Fruit fly (Drosophila melanogaster): ENCODE data around the gene C1GalTA.

The C1GalTA gene

dm6 chr2L:8920294-8920693 lies 30.7 kb downstream of the C1GalTA start (continued):
- TF ChIP-seq B-H2 (GFP tag; optimal IDR thresholded peaks at IDR 0.05) (no peak), CG12071 (GFP tag; optimal IDR thresholded peaks at IDR 0.05) (no peak), zen2 (GFP tag; IDR thresholded peaks at IDR 0.05; ENCODE audit: partially characterized antibody) (no peak), CG11398 (GFP tag; optimal IDR thresholded peaks at IDR 0.05) (no peak), nerfin-2 (GFP tag; IDR thresholded peaks at IDR 0.05; ENCODE audit: partially characterized antibody) (no peak), CG11560 (tag; IDR thresholded peaks at IDR 0.05) (no peak), gro (GFP tag; optimal IDR thresholded peaks at IDR 0.05) (no peak), bsh (GFP tag; optimal IDR thresholded peaks at IDR 0.05) (peak; percentile 32 to 53), CG14965 (GFP tag; optimal IDR thresholded peaks at IDR 0.05; ENCODE audit: borderline replicate concordance) (no peak), CG4820 (GFP tag; optimal IDR thresholded peaks at IDR 0.05) (peak; percentile 20), jumu (GFP tag; optimal IDR thresholded peaks at IDR 0.05) (no peak), Sry-δ (GFP tag; optimal IDR thresholded peaks at IDR 0.05) (no peak), CG18599 (GFP tag; optimal IDR thresholded peaks at IDR 0.05) (no peak), CG1603 (tag; optimal IDR thresholded peaks at IDR 0.05) (no peak), aop (GFP tag; IDR thresholded peaks at IDR 0.05) (no peak), Oli (tag; optimal IDR thresholded peaks at IDR 0.05) (peak; percentile 24), Bgb (GFP tag; IDR thresholded peaks at IDR 0.05; ENCODE audit: partially characterized antibody) (no peak), CG4617 (GFP tag; optimal IDR thresholded peaks at IDR 0.05; ENCODE audit: borderline replicate concordance) (no peak), CG12659 (GFP tag; optimal IDR thresholded peaks at IDR 0.05) (no peak), hb (GFP tag; IDR thresholded peaks at IDR 0.05; ENCODE audit: partially characterized antibody) (no peak), CG10543 (GFP tag; optimal IDR thresholded peaks at IDR 0.05) (no peak), wdn (GFP tag; IDR thresholded peaks at IDR 0.05) (no peak), CG14014 (GFP tag; IDR thresholded peaks at IDR 0.05) (no peak), lbe (GFP tag; optimal IDR thresholded peaks at IDR 0.05) (peak; percentile 79), CG2678 (tag; optimal IDR thresholded peaks at IDR 0.05) (no peak), HHEX (GFP tag; optimal IDR thresholded peaks at IDR 0.05) (no peak), ci (GFP tag; IDR thresholded peaks at IDR 0.05) (0 out of 3 replicates have a peak, but pooled peaks have one; percentile 24), CG11085 (GFP tag; IDR thresholded peaks at IDR 0.05) (no peak), Trl (optimal IDR thresholded peaks at IDR 0.05) (no peak), Trl (GFP tag; optimal IDR thresholded peaks at IDR 0.05) (no peak), CG8944 (GFP tag; optimal IDR thresholded peaks at IDR 0.05) (no peak), sens-2 (GFP tag; IDR thresholded peaks at IDR 0.05) (no peak), h (optimal IDR thresholded peaks at IDR 0.05) (no peak), Dip2 (GFP tag; IDR thresholded peaks at IDR 0.05) (no peak), zfh1 (GFP tag; IDR thresholded peaks at IDR 0.05) (no peak), CG11093 (GFP tag; IDR thresholded peaks at IDR 0.05) (no peak), Kr (GFP tag; optimal IDR thresholded peaks at IDR 0.05) (no peak), Spps (tag; optimal IDR thresholded peaks at IDR 0.05) (no peak), toy (GFP tag; IDR thresholded peaks at IDR 0.05) (no peak), schlank (tag; optimal IDR thresholded peaks at IDR 0.05) (no peak), caup (GFP tag; optimal IDR thresholded peaks at IDR 0.05; ENCODE audit: severe bottlenecking) (no peak), CG7357 (GFP tag; IDR thresholded peaks at IDR 0.05) (no peak), CG10267 (tag; optimal IDR thresholded peaks at IDR 0.05) (peak; percentile 2), Hmr (GFP tag; optimal IDR thresholded peaks at IDR 0.05) (no peak), Max (GFP tag; optimal IDR thresholded peaks at IDR 0.05) (no peak), disco-r (GFP tag; optimal IDR thresholded peaks at IDR 0.05) (no peak), CkIIα-i1 (GFP tag; IDR thresholded peaks at IDR 0.05) (no peak), Xbp1 (GFP tag; optimal IDR thresholded peaks at IDR 0.05) (no peak), pros (GFP tag; optimal IDR thresholded peaks at IDR 0.05) (no peak), CG10431 (GFP tag; optimal IDR thresholded peaks at IDR 0.05) (no peak), zen (tag; optimal IDR thresholded peaks at IDR 0.05) (no peak), fd96Cb (tag; optimal IDR thresholded peaks at IDR 0.05) (peak; percentile 19)

Measured in whole organism, embryonic.